Worm (Caenorhabditis elegans) whole organism, late embryonic: ENCODE measurements around the gene ZK666.12.

ENCODE experiments used
- C08G9.2 ChIP-seq: sonication (generic microtip); optimal IDR thresholded peaks from 2 replicates; lab custom pipeline; 2016; ENCODE audit warnings: mild to moderate bottlenecking, missing genetic modification characterization, moderate library complexity, missing compliant biosample characterization
- ama-1 ChIP-seq: fragments of 150-350 bp; optimal IDR thresholded peaks from 2 replicates; lab custom pipeline; 2014
- ceh-14 ChIP-seq: sonication (generic microtip); optimal IDR thresholded peaks from 2 replicates; lab custom pipeline; 2016; ENCODE audit warnings: missing genotype, missing genetic modification characterization, missing compliant biosample characterization
- ceh-48 ChIP-seq: sonication (generic microtip); optimal IDR thresholded peaks from 2 replicates; lab custom pipeline; 2016; ENCODE audit warnings: missing genetic modification characterization, inconsistent platforms, missing compliant biosample characterization
- dmd-4 ChIP-seq: sonication (generic microtip); optimal IDR thresholded peaks from 2 replicates; lab custom pipeline; 2016; ENCODE audit warnings: borderline replicate concordance, missing genetic modification characterization, missing compliant biosample characterization
- elt-4 ChIP-seq: sonication (generic microtip); optimal IDR thresholded peaks from 2 replicates; lab custom pipeline; 2016; ENCODE audit warnings: missing genetic modification characterization, missing compliant biosample characterization
- lim-6 ChIP-seq: sonication (generic microtip); optimal IDR thresholded peaks from 2 replicates; lab custom pipeline; 2016; ENCODE audit warnings: missing genetic modification characterization, missing compliant biosample characterization
- nhr-11 ChIP-seq: fragments of 150-350 bp; optimal IDR thresholded peaks from 2 replicates; lab custom pipeline; 2014; ENCODE audit warnings: missing biosample characterization, missing genetic modification characterization
- odd-2 ChIP-seq: sonication (generic microtip); optimal IDR thresholded peaks from 2 replicates; lab custom pipeline; 2017; ENCODE audit warnings: antibody characterized with exemption, mild to moderate bottlenecking, missing genetic modification characterization, missing compliant biosample characterization
- pqm-1 ChIP-seq: sonication (generic microtip); optimal IDR thresholded peaks from 2 replicates; lab custom pipeline; 2016; ENCODE audit warnings: missing genetic modification characterization, missing compliant biosample characterization
- tbx-2 ChIP-seq: sonication (generic microtip); optimal IDR thresholded peaks from 2 replicates; lab custom pipeline; 2016; ENCODE audit warnings: missing genetic modification characterization, missing compliant biosample characterization
- unc-42 ChIP-seq: sonication (generic microtip); optimal IDR thresholded peaks from 2 replicates; lab custom pipeline; 2016; ENCODE audit warnings: missing genotype, missing genetic modification characterization, missing compliant biosample characterization
- ztf-16 ChIP-seq: sonication (generic microtip); optimal IDR thresholded peaks from 2 replicates; lab custom pipeline; 2017; ENCODE audit warnings: missing genetic modification characterization, missing compliant biosample characterization

ce11 chrII:10461207-10461606 lies 34.8 kb upstream of the ZK666.12 start, which contains the start of gene ZK673.5:
- TF ChIP-seq elt-4 (tag; lab: Kevin White, UChicago): no peak
- TF ChIP-seq dmd-4: no peak
- TF ChIP-seq ztf-16 (tag; lab: Kevin White, UChicago): no peak
- no peak for TF ChIP-seq pqm-1 (tag; lab: Kevin White, UChicago)
- no peak for TF ChIP-seq ceh-48
- TF ChIP-seq unc-42: no peak
- TF ChIP-seq ceh-14 (tag; lab: Kevin White, UChicago): no peak
- no peak for TF ChIP-seq ama-1 (lab: Kevin White, UChicago)
- no peak for TF ChIP-seq C08G9.2 (tag; lab: Kevin White, UChicago)
- no peak for TF ChIP-seq odd-2 (tag; lab: Kevin White, UChicago)
- no peak for TF ChIP-seq tbx-2 (tag; lab: Kevin White, UChicago)
- no peak for TF ChIP-seq nhr-11 (tag; lab: Kevin White, UChicago)
- no peak for TF ChIP-seq lim-6 (tag; lab: Kevin White, UChicago)
